Worm (Caenorhabditis elegans) whole organism, L3 larva: ENCODE data around the gene F47G3.3.

Experiments used
- R02D3.7 ChIP-seq: fragments of 150-350 bp; optimal IDR thresholded peaks from 2 replicates; lab custom pipeline; 2014; ENCODE audit warnings: missing biosample characterization, missing genetic modification characterization
- ZK546.5 ChIP-seq: sonication (generic microtip); optimal IDR thresholded peaks from 2 replicates; lab custom pipeline; 2017; ENCODE audit warnings: missing biosample characterization, missing genetic modification characterization
- aly-2 ChIP-seq: fragments of 150-350 bp; optimal IDR thresholded peaks from 2 replicates; lab custom pipeline; 2014; ENCODE audit warnings: missing biosample characterization, missing genetic modification characterization
- ama-1 ChIP-seq: fragments of 150-350 bp; optimal IDR thresholded peaks from 2 replicates; lab custom pipeline; 2018
- ceh-16 ChIP-seq: sonication (generic microtip); optimal IDR thresholded peaks from 2 replicates; lab custom pipeline; 2017; ENCODE audit warnings: missing biosample characterization, missing genetic modification characterization
- ceh-28 ChIP-seq: fragments of 150-350 bp; optimal IDR thresholded peaks from 2 replicates; lab custom pipeline; 2014; ENCODE audit warnings: missing biosample characterization, missing genetic modification reagents, missing genetic modification characterization
- ceh-9 ChIP-seq: sonication (generic microtip); optimal IDR thresholded peaks from 2 replicates; lab custom pipeline; 2018; ENCODE audit warnings: missing biosample characterization, missing genetic modification characterization
- daf-12 ChIP-seq: fragments of 150-350 bp; optimal IDR thresholded peaks from 2 replicates; lab custom pipeline; 2014; ENCODE audit warnings: missing biosample characterization, missing genetic modification reagents, missing genetic modification characterization
- egl-27 ChIP-seq: sonication (generic microtip); optimal IDR thresholded peaks from 4 replicates; lab custom pipeline; 2017; ENCODE audit warnings: missing biosample characterization, missing genetic modification reagents, missing genetic modification characterization
- egl-5 ChIP-seq: fragments of 150-350 bp; optimal IDR thresholded peaks from 2 replicates; lab custom pipeline; 2017; ENCODE audit warnings: missing biosample characterization, missing genetic modification reagents, missing genetic modification characterization, inconsistent platforms
- elt-2 ChIP-seq: sonication (generic microtip); optimal IDR thresholded peaks from 2 replicates; lab custom pipeline; 2016; ENCODE audit warnings: missing genetic modification reagents, mild to moderate bottlenecking, missing genetic modification characterization, missing compliant biosample characterization
- elt-3 ChIP-seq, 3 experiments: fragments of 150-350 bp in 1 of 3; sonication (generic microtip) in 2 of 3; optimal IDR thresholded peaks; 2 replicates in 2 of 3; 4 replicates in 1 of 3; lab custom pipeline; 2014 to 2017; ENCODE audit warnings: missing biosample characterization in 3 of 3, missing genetic modification characterization in 3 of 3
- fkh-2 ChIP-seq: fragments of 150-350 bp; optimal IDR thresholded peaks from 2 replicates; lab custom pipeline; 2014; ENCODE audit warnings: missing biosample characterization, missing genetic modification reagents, missing genetic modification characterization
- fos-1 ChIP-seq: fragments of 150-350 bp; optimal IDR thresholded peaks from 2 replicates; lab custom pipeline; 2014; ENCODE audit warnings: missing biosample characterization, missing genetic modification characterization
- hmg-11 ChIP-seq: sonication (generic microtip); optimal IDR thresholded peaks from 2 replicates; lab custom pipeline; 2016; ENCODE audit warnings: missing genetic modification characterization, missing compliant biosample characterization
- jun-1 ChIP-seq: fragments of 150-350 bp; optimal IDR thresholded peaks from 2 replicates; lab custom pipeline; 2014; ENCODE audit warnings: missing biosample characterization, missing genetic modification reagents, missing genetic modification characterization
- lin-39 ChIP-seq: fragments of 150-350 bp; optimal IDR thresholded peaks from 2 replicates; lab custom pipeline; 2018; ENCODE audit warnings: missing biosample characterization, missing genetic modification reagents, missing genetic modification characterization
- mdl-1 ChIP-seq: fragments of 150-350 bp; optimal IDR thresholded peaks from 2 replicates; lab custom pipeline; 2014; ENCODE audit warnings: missing biosample characterization, missing genetic modification characterization
- nhr-11 ChIP-seq: fragments of 150-350 bp; optimal IDR thresholded peaks from 2 replicates; lab custom pipeline; 2014; ENCODE audit warnings: missing biosample characterization, missing genetic modification characterization
- nhr-12 ChIP-seq: fragments of 150-350 bp; optimal IDR thresholded peaks from 2 replicates; lab custom pipeline; 2014; ENCODE audit warnings: missing biosample characterization, missing genetic modification characterization
- nhr-23 ChIP-seq: fragments of 150-350 bp; optimal IDR thresholded peaks from 2 replicates; lab custom pipeline; 2014; ENCODE audit warnings: missing biosample characterization, missing genetic modification reagents, missing genetic modification characterization
- nhr-237 ChIP-seq: fragments of 150-350 bp; optimal IDR thresholded peaks from 2 replicates; lab custom pipeline; 2014; ENCODE audit warnings: missing biosample characterization, missing genetic modification characterization
- nhr-25 ChIP-seq: sonication (generic microtip); optimal IDR thresholded peaks from 2 replicates; lab custom pipeline; 2017; ENCODE audit warnings: missing biosample characterization, missing genetic modification characterization
- nhr-43 ChIP-seq: sonication (generic microtip); optimal IDR thresholded peaks from 2 replicates; lab custom pipeline; 2016; ENCODE audit warnings: mild to moderate bottlenecking, missing genetic modification characterization, missing compliant biosample characterization; ENCODE audit not compliant: poor library complexity, severe bottlenecking
- nhr-67 ChIP-seq: fragments of 150-350 bp; optimal IDR thresholded peaks from 2 replicates; lab custom pipeline; 2014; ENCODE audit warnings: missing biosample characterization, missing genetic modification characterization
- nhr-77 ChIP-seq: fragments of 150-350 bp; optimal IDR thresholded peaks from 2 replicates; lab custom pipeline; 2014; ENCODE audit warnings: missing biosample characterization, missing genetic modification characterization
- pha-4 ChIP-seq: fragments of 150-350 bp; optimal IDR thresholded peaks from 2 replicates; lab custom pipeline; 2014; ENCODE audit warnings: missing biosample characterization, missing genetic modification reagents, missing genetic modification characterization
- pqm-1 ChIP-seq: fragments of 150-350 bp; optimal IDR thresholded peaks from 2 replicates; lab custom pipeline; 2017; ENCODE audit warnings: missing biosample characterization, missing genetic modification characterization, inconsistent platforms
- snpc-4 ChIP-seq: fragments of 150-350 bp; optimal IDR thresholded peaks from 2 replicates; lab custom pipeline; 2014; ENCODE audit warnings: missing biosample characterization, missing genetic modification characterization
- unc-39 ChIP-seq: sonication (generic microtip); optimal IDR thresholded peaks from 4 replicates; lab custom pipeline; 2017; ENCODE audit warnings: missing biosample characterization, missing genetic modification characterization
- ztf-11 ChIP-seq: fragments of 150-350 bp; optimal IDR thresholded peaks from 2 replicates; lab custom pipeline; 2014; ENCODE audit warnings: missing biosample characterization, missing genetic modification characterization

F47G3.3 gene

DNA sequence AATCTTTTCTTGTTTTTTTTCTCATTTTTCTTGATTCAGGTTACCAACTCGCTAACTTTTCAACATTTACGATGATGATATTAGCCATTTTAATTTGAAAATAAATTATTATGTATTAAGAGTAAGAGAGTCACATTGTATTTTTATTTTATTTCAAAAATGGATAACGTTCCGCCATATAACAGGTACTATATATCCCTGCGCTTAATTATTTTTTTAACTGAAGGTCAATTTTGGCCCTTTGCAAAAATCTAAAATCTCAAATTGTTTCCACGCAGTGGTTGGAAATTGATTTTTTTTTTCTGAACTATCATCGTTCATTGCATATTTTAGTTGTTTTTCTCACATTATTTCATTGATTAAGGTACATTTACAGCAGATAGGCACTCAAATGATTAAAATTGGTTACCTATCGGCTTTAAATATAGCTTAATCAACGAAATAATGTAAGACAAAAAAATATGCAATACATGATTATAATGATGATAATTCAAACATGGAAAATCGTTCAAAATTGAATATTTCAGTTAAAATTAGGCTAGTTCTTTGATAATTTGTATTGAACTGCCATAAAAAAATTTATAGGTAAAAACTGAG is 11.0 kb upstream of the F47G3.3 start (continued):
- TF ChIP-seq nhr-11 (tag; lab: Kevin White, UChicago) (peak; percentile 70), ztf-11 (tag; lab: Kevin White, UChicago) (no peak), ceh-16 (tag; lab: Kevin White, UChicago) (no peak), ZK546.5 (tag; lab: Kevin White, UChicago) (peak; percentile 40), elt-3 (tag; optimal IDR thresholded peaks at IDR 0.05; lab: Kevin White, UChicago) (peak; percentile 60 to 94 (median 91)), aly-2 (tag; lab: Kevin White, UChicago) (peak; percentile 64), unc-39 (tag; lab: Kevin White, UChicago) (no peak), fos-1 (peak; percentile 89), nhr-23 (tag; lab: Kevin White, UChicago) (peak; percentile 97), lin-39 (tag; lab: Kevin White, UChicago) (no peak), nhr-237 (tag; lab: Kevin White, UChicago) (peak; percentile 61), nhr-77 (tag; lab: Kevin White, UChicago) (peak; percentile 94), egl-27 (peak; percentile 57), fkh-2 (tag; lab: Kevin White, UChicago) (no peak), pqm-1 (peak; percentile 88)

DNA sequence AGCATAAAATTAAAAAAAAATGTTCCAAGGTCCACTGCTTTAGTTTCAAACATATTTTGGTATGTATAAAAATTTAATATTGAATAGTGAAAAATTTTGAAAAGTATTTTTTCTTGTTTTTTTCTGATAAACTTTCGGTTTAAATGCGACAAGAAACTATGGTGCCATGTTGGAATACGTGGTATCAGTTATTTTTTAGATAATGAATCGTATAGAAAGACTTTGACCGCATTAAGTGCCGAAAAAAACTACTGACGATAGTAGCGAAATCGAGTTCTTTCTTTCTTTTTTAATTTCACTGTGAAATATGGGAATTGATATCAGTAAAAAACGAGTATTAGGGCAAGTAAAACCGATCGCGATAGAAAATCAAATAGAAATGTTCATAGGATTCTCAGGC is 9.9 kb upstream of the F47G3.3 start, which contains the start of gene T24D8.6:
TSS of gene T24D8.6 (minus strand) at position 101 of the 400 bp plus-strand sequence.
- no peak for TF ChIP-seq R02D3.7 (tag; lab: Kevin White, UChicago)

DNA sequence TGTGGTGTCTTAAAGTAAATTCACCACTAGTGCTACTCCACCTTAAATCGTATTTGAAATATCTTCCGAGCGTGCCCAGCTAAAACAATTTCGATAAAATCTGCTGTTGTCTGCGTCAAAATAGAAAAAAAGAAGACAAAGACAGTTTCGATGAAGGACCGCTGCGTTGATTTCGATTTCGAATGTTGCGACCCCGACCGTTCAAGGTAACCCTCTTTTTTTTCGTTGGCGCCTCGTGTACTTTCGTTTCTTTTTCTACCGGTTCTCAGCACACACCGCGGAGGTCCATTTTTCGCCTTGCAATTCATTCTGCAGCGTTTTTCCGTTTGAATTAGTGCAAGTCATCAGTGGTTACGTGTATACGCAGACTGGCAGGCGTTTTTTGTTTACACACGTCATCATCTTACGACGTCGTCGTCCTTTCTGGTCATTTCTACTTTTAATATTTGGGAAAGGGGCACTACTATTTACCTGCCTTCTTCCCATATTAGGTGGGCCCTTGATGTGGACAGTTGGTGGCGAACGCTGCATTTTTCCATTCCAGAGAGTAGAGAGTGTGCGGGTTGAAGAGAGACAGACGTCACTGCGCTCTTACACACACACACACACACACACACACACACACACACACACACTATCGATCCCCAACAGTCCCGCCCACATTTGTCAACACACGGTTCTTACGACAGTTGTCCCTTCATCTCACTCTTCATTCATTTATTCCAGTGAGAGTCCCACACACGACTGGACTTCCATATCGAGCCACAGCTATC is 7.6 kb upstream of the F47G3.3 start:
- TF ChIP-seq nhr-25 (tag; lab: Kevin White, UChicago): peak; percentile 80
- peak; percentile 79 for TF ChIP-seq pha-4 (tag; lab: Kevin White, UChicago)
- no peak for TF ChIP-seq lin-39 (tag; lab: Kevin White, UChicago)
- peak; percentile 11 for TF ChIP-seq ceh-28 (tag; lab: Kevin White, UChicago)
- peak; percentile 20 for TF ChIP-seq snpc-4
- TF ChIP-seq jun-1: peak; percentile 5

DNA sequence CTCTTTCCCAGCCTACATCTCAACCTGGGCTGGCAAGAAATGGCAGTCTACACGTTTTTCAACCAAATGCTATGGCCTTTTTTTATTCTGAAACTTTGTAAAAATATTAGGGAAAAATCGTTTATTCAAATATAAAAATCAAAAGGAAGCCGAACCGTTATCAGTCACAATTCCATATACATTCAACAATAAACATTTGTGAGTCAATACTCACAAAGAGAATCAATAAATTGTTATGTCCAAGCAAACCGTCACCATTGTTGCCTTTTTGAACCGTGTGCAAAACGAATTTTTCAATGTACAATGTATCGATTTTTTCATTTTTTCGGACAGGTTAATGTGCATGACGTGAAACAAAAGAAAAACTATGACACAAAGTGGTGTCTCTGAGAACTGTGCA is 6.7 kb upstream of the F47G3.3 start:
- TF ChIP-seq ceh-9 (no peak), pqm-1 (peak; percentile 66), nhr-43 (no peak), elt-2 (tag; lab: Kevin White, UChicago) (peak; percentile 27), pha-4 (tag; lab: Kevin White, UChicago) (peak; percentile 70)

DNA sequence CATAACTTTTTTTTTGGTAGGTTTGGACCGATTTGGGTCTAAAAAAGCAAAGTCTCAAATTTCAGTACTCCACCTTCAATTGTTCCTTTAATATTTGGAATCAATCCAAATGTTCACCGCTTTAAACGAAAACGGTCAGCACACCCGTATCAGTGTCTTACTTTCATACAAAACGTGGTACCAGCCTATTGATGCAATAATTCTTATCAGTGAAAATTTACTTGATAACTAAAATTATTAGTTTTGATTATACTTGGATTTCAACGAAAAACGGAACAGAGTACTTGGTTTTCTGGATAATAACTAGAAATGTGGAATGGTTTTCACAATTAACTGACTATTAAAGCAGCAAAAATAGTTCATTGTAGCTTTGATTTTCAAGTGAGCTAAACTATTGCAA is 5.1 kb upstream of the F47G3.3 start:
- peak; percentile 88 for TF ChIP-seq pqm-1
- TF ChIP-seq egl-5 (tag; lab: Kevin White, UChicago): no peak
- TF ChIP-seq egl-27: no peak
- TF ChIP-seq elt-2 (tag; lab: Kevin White, UChicago): peak; percentile 84

DNA sequence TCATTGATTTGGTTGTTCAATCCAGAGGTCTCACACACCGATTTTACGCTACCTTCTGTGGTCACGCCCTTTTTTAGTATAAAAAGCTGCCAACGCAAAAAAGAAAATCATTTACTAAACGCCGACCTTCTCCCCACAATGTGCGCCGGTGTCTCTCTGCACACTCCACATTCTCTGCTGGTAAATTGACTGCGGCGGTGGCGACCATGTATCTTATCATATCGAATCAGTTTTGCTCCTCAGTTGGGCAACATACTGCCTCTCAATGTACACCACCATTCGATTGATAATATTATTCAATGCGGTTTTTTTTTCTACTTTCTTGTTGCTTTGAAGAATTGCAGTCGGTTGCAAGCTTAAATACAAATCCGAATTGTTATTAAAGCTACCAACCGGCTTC is 3.7 kb upstream of the F47G3.3 start:
- TF ChIP-seq nhr-12 (tag; lab: Kevin White, UChicago) (no peak), ceh-16 (tag; lab: Kevin White, UChicago) (no peak), pha-4 (tag; lab: Kevin White, UChicago) (peak; percentile 18), elt-2 (tag; lab: Kevin White, UChicago) (peak; percentile 81), daf-12 (tag; lab: Kevin White, UChicago) (no peak), lin-39 (tag; lab: Kevin White, UChicago) (no peak), nhr-67 (tag; lab: Kevin White, UChicago) (no peak), pqm-1 (peak; percentile 69), hmg-11 (tag; lab: Kevin White, UChicago) (no peak), nhr-77 (tag; lab: Kevin White, UChicago) (no peak), mdl-1 (no peak), ama-1 (lab: Kevin White, UChicago) (no peak), R02D3.7 (tag; lab: Kevin White, UChicago) (no peak)
